Worm (Caenorhabditis elegans) whole organism, L1 larva: ENCODE data around the gene rpb-6.

ENCODE experiments used
- C04F5.9 ChIP-seq: sonication (generic microtip); optimal IDR thresholded peaks from 2 replicates; lab custom pipeline; 2016; ENCODE audit warnings: missing genetic modification characterization, missing compliant biosample characterization
- C16A3.4 ChIP-seq: fragments of 150-350 bp; optimal IDR thresholded peaks from 2 replicates; lab custom pipeline; 2014; ENCODE audit warnings: missing biosample characterization, missing genetic modification characterization
- F16B12.6 ChIP-seq: fragments of 150-350 bp; optimal IDR thresholded peaks from 2 replicates; lab custom pipeline; 2014; ENCODE audit warnings: missing biosample characterization, missing genetic modification characterization
- Y116A8C.19 ChIP-seq: sonication (generic microtip); optimal IDR thresholded peaks from 2 replicates; lab custom pipeline; 2016; ENCODE audit warnings: missing compliant biosample characterization, missing genetic modification characterization, borderline replicate concordance
- aha-1 ChIP-seq: fragments of 150-350 bp; optimal IDR thresholded peaks from 2 replicates; lab custom pipeline; 2014; ENCODE audit warnings: missing biosample characterization, missing genetic modification characterization
- alr-1 ChIP-seq: fragments of 200-800 bp; sonication (Bioruptor generic); optimal IDR thresholded peaks from 2 replicates; lab custom pipeline; 2018; ENCODE audit warnings: borderline replicate concordance, mild to moderate bottlenecking, missing genetic modification characterization, missing compliant biosample characterization
- aly-2 ChIP-seq: fragments of 150-350 bp; optimal IDR thresholded peaks from 2 replicates; lab custom pipeline; 2014; ENCODE audit warnings: missing biosample characterization, missing genetic modification characterization
- ama-1 ChIP-seq: fragments of 150-350 bp; optimal IDR thresholded peaks from 2 replicates; lab custom pipeline; 2014
- blmp-1 ChIP-seq: fragments of 150-350 bp; optimal IDR thresholded peaks from 2 replicates; lab custom pipeline; 2014; ENCODE audit warnings: missing biosample characterization, missing genetic modification characterization
- ceh-63 ChIP-seq: fragments of 200-800 bp; sonication (Bioruptor generic); optimal IDR thresholded peaks from 2 replicates; lab custom pipeline; 2018; ENCODE audit warnings: mild to moderate bottlenecking, missing genetic modification characterization, missing compliant biosample characterization
- ceh-8 ChIP-seq: fragments of 200-800 bp; sonication (Bioruptor generic); optimal IDR thresholded peaks from 2 replicates; lab custom pipeline; 2018; ENCODE audit warnings: mild to moderate bottlenecking, missing genetic modification characterization, moderate library complexity, missing compliant biosample characterization
- ceh-82 ChIP-seq, 3 experiments: fragments of 150-350 bp in 1 of 3; sonication (generic microtip) in 2 of 3; optimal IDR thresholded peaks; 2 replicates each; lab custom pipeline; 2014 to 2017; ENCODE audit warnings: missing biosample characterization in 3 of 3, missing genetic modification characterization in 3 of 3
- ceh-88 ChIP-seq: fragments of 200-800 bp; sonication (Bioruptor generic); IDR thresholded peaks from 2 replicates; pipeline ENCODE4 v1.3.6; 2022; ENCODE audit warnings: missing genetic modification characterization, missing compliant biosample characterization
- ceh-90 ChIP-seq: sonication (generic microtip); optimal IDR thresholded peaks from 2 replicates; lab custom pipeline; 2016; ENCODE audit warnings: missing genetic modification characterization, missing compliant biosample characterization
- dpl-1 ChIP-seq, 3 experiments: fragments of 150-350 bp in 2 of 3; sonication (generic microtip) in 1 of 3; optimal IDR thresholded peaks; 2 replicates each; lab custom pipeline; 2014 to 2017; ENCODE audit warnings: missing biosample characterization in 3 of 3, missing genetic modification characterization in 3 of 3, missing genetic modification reagents in 3 of 3
- dsc-1 ChIP-seq: sonication (generic microtip); optimal IDR thresholded peaks from 2 replicates; lab custom pipeline; 2016; ENCODE audit warnings: mild to moderate bottlenecking, missing genetic modification characterization, missing compliant biosample characterization
- efl-3 ChIP-seq: fragments of 200-800 bp; sonication (Bioruptor generic); optimal IDR thresholded peaks from 2 replicates; lab custom pipeline; 2018; ENCODE audit warnings: mild to moderate bottlenecking, missing genetic modification characterization, missing compliant biosample characterization
- elt-2 ChIP-seq: sonication (generic microtip); optimal IDR thresholded peaks from 2 replicates; lab custom pipeline; 2016; ENCODE audit warnings: missing genetic modification characterization, mild to moderate bottlenecking, inconsistent platforms, missing compliant biosample characterization, missing genetic modification reagents
- fkh-10 ChIP-seq: sonication (generic microtip); optimal IDR thresholded peaks from 2 replicates; lab custom pipeline; 2017; ENCODE audit warnings: missing biosample characterization, missing genetic modification reagents, missing genetic modification characterization
- fkh-8 ChIP-seq: sonication (generic microtip); optimal IDR thresholded peaks from 2 replicates; lab custom pipeline; 2016; ENCODE audit warnings: mild to moderate bottlenecking, missing genetic modification characterization, missing compliant biosample characterization
- grh-1 ChIP-seq: fragments of 200-800 bp; sonication (Bioruptor generic); IDR thresholded peaks from 2 replicates; pipeline ENCODE4 v1.3.6; 2022; ENCODE audit warnings: missing genetic modification reagents, missing genetic modification characterization, missing compliant biosample characterization
- hlh-4 ChIP-seq: sonication (generic microtip); optimal IDR thresholded peaks from 2 replicates; lab custom pipeline; 2016; ENCODE audit warnings: mild to moderate bottlenecking, missing genetic modification characterization, missing compliant biosample characterization
- hpl-2 ChIP-seq: fragments of 150-350 bp; optimal IDR thresholded peaks from 2 replicates; lab custom pipeline; 2014; ENCODE audit warnings: missing biosample characterization, missing genetic modification reagents, missing genetic modification characterization
- irx-1 ChIP-seq: sonication (generic microtip); optimal IDR thresholded peaks from 2 replicates; lab custom pipeline; 2016; ENCODE audit warnings: missing genetic modification characterization, missing compliant biosample characterization
- jun-1 ChIP-seq: fragments of 150-350 bp; optimal IDR thresholded peaks from 2 replicates; lab custom pipeline; 2014; ENCODE audit warnings: missing biosample characterization, missing genetic modification reagents, missing genetic modification characterization
- lin-13 ChIP-seq: fragments of 150-350 bp; optimal IDR thresholded peaks from 2 replicates; lab custom pipeline; 2014; ENCODE audit warnings: missing biosample characterization, missing genetic modification reagents, missing genetic modification characterization
- lin-15B ChIP-seq: fragments of 150-350 bp; sonication (generic microtip); optimal IDR thresholded peaks from 3 replicates; lab custom pipeline; 2014; ENCODE audit warnings: missing biosample characterization, missing genetic modification characterization
- lin-35 ChIP-seq, 2 experiments: fragments of 150-350 bp; optimal IDR thresholded peaks; 2 replicates each; lab custom pipeline; 2014; ENCODE audit warnings: missing biosample characterization in 2 of 2, missing genetic modification characterization in 2 of 2, missing genetic modification reagents in 2 of 2
- lin-39 ChIP-seq: fragments of 150-350 bp; optimal IDR thresholded peaks from 2 replicates; lab custom pipeline; 2014; ENCODE audit warnings: missing biosample characterization, missing genetic modification reagents, missing genetic modification characterization
- lir-3 ChIP-seq: sonication (generic microtip); optimal IDR thresholded peaks from 2 replicates; lab custom pipeline; 2016; ENCODE audit warnings: mild to moderate bottlenecking, missing genetic modification characterization, moderate library complexity, missing compliant biosample characterization; ENCODE audit not compliant: poor library complexity
- lsy-2 ChIP-seq, 2 experiments: fragments of 150-350 bp; optimal IDR thresholded peaks; 2 replicates each; lab custom pipeline; 2014; ENCODE audit warnings: missing biosample characterization in 2 of 2, missing genetic modification characterization in 2 of 2
- mab-9 ChIP-seq: fragments of 200-800 bp; sonication (Bioruptor generic); IDR thresholded peaks from 2 replicates; pipeline ENCODE4 v1.3.6; 2022; ENCODE audit warnings: missing genetic modification reagents, missing genetic modification characterization, missing compliant biosample characterization
- mef-2 ChIP-seq: fragments of 150-350 bp; optimal IDR thresholded peaks from 2 replicates; lab custom pipeline; 2014; ENCODE audit warnings: missing biosample characterization, missing genetic modification characterization
- mep-1 ChIP-seq: fragments of 150-350 bp; optimal IDR thresholded peaks from 2 replicates; lab custom pipeline; 2014; ENCODE audit warnings: missing biosample characterization, missing genetic modification characterization
- nhr-11 ChIP-seq: fragments of 150-350 bp; optimal IDR thresholded peaks from 2 replicates; lab custom pipeline; 2014; ENCODE audit warnings: missing biosample characterization, missing genetic modification characterization
- nhr-237 ChIP-seq: fragments of 150-350 bp; optimal IDR thresholded peaks from 2 replicates; lab custom pipeline; 2014; ENCODE audit warnings: missing biosample characterization, missing genetic modification characterization
- nhr-76 ChIP-seq: sonication (generic microtip); optimal IDR thresholded peaks from 2 replicates; lab custom pipeline; 2017; ENCODE audit warnings: missing biosample characterization, missing genetic modification characterization
- nhr-77 ChIP-seq: fragments of 150-350 bp; optimal IDR thresholded peaks from 2 replicates; lab custom pipeline; 2014; ENCODE audit warnings: missing biosample characterization, missing genetic modification characterization
- nhr-85 ChIP-seq: sonication (generic microtip); peaks from one replicate; lab custom pipeline; 2016; ENCODE audit warnings: missing genetic modification characterization, inconsistent platforms, missing compliant biosample characterization
- nhr-90 ChIP-seq: sonication (generic microtip); optimal IDR thresholded peaks from 2 replicates; lab custom pipeline; 2016; ENCODE audit warnings: mild to moderate bottlenecking, missing genetic modification characterization, missing compliant biosample characterization; ENCODE audit not compliant: poor library complexity
- pax-3 ChIP-seq: fragments of 200-800 bp; sonication (Bioruptor generic); optimal IDR thresholded peaks from 2 replicates; lab custom pipeline; 2018; ENCODE audit warnings: mild to moderate bottlenecking, missing genetic modification characterization, moderate library complexity, missing compliant biosample characterization
- pqm-1 ChIP-seq: sonication (generic microtip); optimal IDR thresholded peaks from 3 replicates; lab custom pipeline; 2017; ENCODE audit warnings: missing biosample characterization, missing genetic modification characterization
- rnt-1 ChIP-seq: sonication (generic microtip); optimal IDR thresholded peaks from 2 replicates; lab custom pipeline; 2016; ENCODE audit warnings: mild to moderate bottlenecking, missing genetic modification characterization, moderate library complexity, missing compliant biosample characterization
- skn-1 ChIP-seq: fragments of 150-350 bp; optimal IDR thresholded peaks from 2 replicates; lab custom pipeline; 2014; ENCODE audit warnings: missing biosample characterization, missing genetic modification characterization
- snpc-4 ChIP-seq: fragments of 150-350 bp; optimal IDR thresholded peaks from 2 replicates; lab custom pipeline; 2014; ENCODE audit warnings: missing biosample characterization, missing genetic modification characterization
- sox-4 ChIP-seq: sonication (generic microtip); optimal IDR thresholded peaks from 2 replicates; lab custom pipeline; 2016; ENCODE audit warnings: missing genetic modification characterization, missing compliant biosample characterization
- sptf-1 ChIP-seq: fragments of 150-350 bp; optimal IDR thresholded peaks from 2 replicates; lab custom pipeline; 2014; ENCODE audit warnings: missing biosample characterization, missing genetic modification characterization
- tlp-1 ChIP-seq: fragments of 150-350 bp; optimal IDR thresholded peaks from 2 replicates; lab custom pipeline; 2014; ENCODE audit warnings: missing biosample characterization, missing genetic modification characterization
- unc-30 ChIP-seq: sonication (generic microtip); optimal IDR thresholded peaks from 2 replicates; lab custom pipeline; 2017; ENCODE audit warnings: missing biosample characterization, missing genetic modification characterization
- unc-62 ChIP-seq: fragments of 150-350 bp; optimal IDR thresholded peaks from 2 replicates; lab custom pipeline; 2014; ENCODE audit warnings: missing biosample characterization, missing genetic modification reagents, missing genetic modification characterization
- unc-86 ChIP-seq: sonication (generic microtip); optimal IDR thresholded peaks from 2 replicates; lab custom pipeline; 2016; ENCODE audit warnings: missing genetic modification characterization, missing compliant biosample characterization
- xbp-1 ChIP-seq: sonication (generic microtip); optimal IDR thresholded peaks from 2 replicates; lab custom pipeline; 2016; ENCODE audit warnings: missing genetic modification characterization, missing compliant biosample characterization
- zag-1 ChIP-seq: fragments of 150-350 bp; optimal IDR thresholded peaks from 2 replicates; lab custom pipeline; 2014; ENCODE audit warnings: missing biosample characterization, missing genetic modification characterization
- zip-4 ChIP-seq: fragments of 200-800 bp; sonication (Bioruptor generic); optimal IDR thresholded peaks from 2 replicates; lab custom pipeline; 2018; ENCODE audit warnings: mild to moderate bottlenecking, missing genetic modification characterization, moderate library complexity, missing compliant biosample characterization
- ztf-4 ChIP-seq: fragments of 150-350 bp; optimal IDR thresholded peaks from 2 replicates; lab custom pipeline; 2014; ENCODE audit warnings: missing biosample characterization, missing genetic modification characterization

Gene rpb-6

DNA sequence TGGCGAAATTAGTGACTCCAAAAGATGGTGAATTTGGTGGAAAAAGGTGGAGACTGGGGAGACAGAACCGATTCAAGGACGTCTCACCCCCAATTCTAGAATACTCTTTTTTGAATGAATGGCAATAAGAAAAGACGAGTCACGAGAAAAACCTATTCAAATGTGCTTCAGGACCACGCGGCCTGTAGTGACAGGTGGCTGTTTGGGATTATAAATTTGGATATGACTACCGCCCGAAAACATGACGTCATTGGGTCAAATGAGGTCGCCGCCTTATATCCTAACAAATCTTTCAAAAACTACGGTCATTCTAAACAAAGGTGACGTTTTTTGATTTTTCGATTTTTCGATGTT is 25.2 kb upstream of the rpb-6 start:
- TF ChIP-seq ceh-90 (tag; lab: Kevin White, UChicago) = no peak
- no peak for TF ChIP-seq dsc-1 (tag; lab: Kevin White, UChicago)
- TF ChIP-seq ztf-4 (tag; lab: Kevin White, UChicago) = no peak
- TF ChIP-seq aha-1 (tag; lab: Kevin White, UChicago) = no peak
- no peak for TF ChIP-seq grh-1
- peak; percentile 7 for TF ChIP-seq C16A3.4 (tag; lab: Kevin White, UChicago)
- no peak for TF ChIP-seq unc-30 (tag; lab: Kevin White, UChicago)
- TF ChIP-seq fkh-8 (tag; lab: Kevin White, UChicago) = no peak
- no peak for TF ChIP-seq alr-1 (tag; lab: Kevin White, UChicago)
- no peak for TF ChIP-seq mef-2
- no peak for TF ChIP-seq nhr-11 (tag; lab: Kevin White, UChicago)
- no peak for TF ChIP-seq F16B12.6
- TF ChIP-seq pqm-1 (tag; lab: Kevin White, UChicago) = no peak
- TF ChIP-seq snpc-4 (tag; lab: Kevin White, UChicago) = no peak
- TF ChIP-seq tlp-1 = no peak
- no peak for TF ChIP-seq zip-4
- TF ChIP-seq pax-3 = no peak
- no peak for TF ChIP-seq blmp-1 (tag; lab: Kevin White, UChicago)
- no peak for TF ChIP-seq unc-62
- TF ChIP-seq zag-1 = no peak
- TF ChIP-seq ceh-88 (GFP tag; lab: Robert Waterston, UW) = no peak
- TF ChIP-seq mep-1 = peak; percentile 59
- TF ChIP-seq nhr-90 (tag; lab: Kevin White, UChicago) = peak; percentile 38
- TF ChIP-seq aly-2 (tag; lab: Kevin White, UChicago) = no peak
- no peak for TF ChIP-seq sptf-1 (tag; lab: Kevin White, UChicago)
- peak; percentile 88 for TF ChIP-seq nhr-85 (tag; lab: Kevin White, UChicago)
- no peak for TF ChIP-seq mab-9
- TF ChIP-seq Y116A8C.19 (tag; lab: Kevin White, UChicago) = no peak
- no peak for TF ChIP-seq lin-39
- peak; percentile 34 for TF ChIP-seq ama-1
- no peak for TF ChIP-seq fkh-10 (GFP tag; lab: Kevin White, UChicago)
- no peak for TF ChIP-seq jun-1 (tag; lab: Kevin White, UChicago)
- TF ChIP-seq lin-35 (GFP tag; optimal IDR thresholded peaks at IDR 0.05; lab: Kevin White, UChicago) = no peak
- TF ChIP-seq skn-1 = no peak
- no peak for TF ChIP-seq lin-15B (tag; lab: Kevin White, UChicago)
- no peak for TF ChIP-seq nhr-237
- no peak for TF ChIP-seq ceh-63
- TF ChIP-seq C04F5.9 (tag; lab: Kevin White, UChicago) = no peak
- no peak for TF ChIP-seq dpl-1 (GFP tag; optimal IDR thresholded peaks at IDR 0.05; lab: Kevin White, UChicago)
- peak; percentile 22 for TF ChIP-seq lin-13
- no peak for TF ChIP-seq sox-4 (tag; lab: Kevin White, UChicago)
- TF ChIP-seq unc-86 (tag; lab: Kevin White, UChicago) = no peak
- no peak for TF ChIP-seq ceh-8
- no peak for TF ChIP-seq nhr-77
- TF ChIP-seq elt-2 = no peak
- no peak for TF ChIP-seq ceh-82 (tag; optimal IDR thresholded peaks at IDR 0.05; lab: Kevin White, UChicago)
- TF ChIP-seq irx-1 (tag; lab: Kevin White, UChicago) = no peak
- TF ChIP-seq rnt-1 (tag; lab: Kevin White, UChicago) = peak; percentile 17
- no peak for TF ChIP-seq lsy-2 (tag; optimal IDR thresholded peaks at IDR 0.05; lab: Kevin White, UChicago)
- TF ChIP-seq hlh-4 (tag; lab: Kevin White, UChicago) = no peak
- TF ChIP-seq lir-3 = no peak
- no peak for TF ChIP-seq efl-3 (GFP tag; lab: Kevin White, UChicago)
- TF ChIP-seq xbp-1 (tag; lab: Kevin White, UChicago) = no peak
- TF ChIP-seq hpl-2 (GFP tag; lab: Kevin White, UChicago) = no peak
- TF ChIP-seq nhr-76 = no peak
